Worm (Caenorhabditis elegans): Measurements from ENCODE around the gene aakg-5.
A peak's percentile ranks its signal among the peaks of the same experiment; 100 is the strongest.

aakg-5 gene

DNA sequence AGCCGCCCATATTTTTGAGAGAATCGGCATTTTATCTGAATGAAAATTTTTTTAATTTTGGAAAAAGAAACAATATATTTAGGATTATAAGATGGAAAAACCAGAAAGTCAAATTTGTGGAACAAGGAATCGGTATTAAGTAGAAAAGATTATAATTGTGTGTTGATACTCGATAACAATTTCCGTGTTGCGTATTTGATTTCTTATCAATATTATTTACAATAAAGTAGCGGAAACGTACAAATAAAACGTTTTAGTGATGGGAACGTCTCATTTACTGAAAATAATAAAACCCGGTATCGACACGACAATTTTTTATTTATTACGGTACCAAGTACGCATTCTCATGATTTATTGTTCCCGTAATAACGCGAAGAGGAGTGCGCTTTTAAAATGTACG lies 38.1 kb downstream of the aakg-5 start, which contains the start of gene C05C10.3:
C05C10.3 (minus strand) TSS at position 35 of the 400 bp plus-strand sequence.
- TF ChIP-seq gmeb-1 (tag; optimal IDR thresholded peaks at IDR 0.05): no peak

DNA sequence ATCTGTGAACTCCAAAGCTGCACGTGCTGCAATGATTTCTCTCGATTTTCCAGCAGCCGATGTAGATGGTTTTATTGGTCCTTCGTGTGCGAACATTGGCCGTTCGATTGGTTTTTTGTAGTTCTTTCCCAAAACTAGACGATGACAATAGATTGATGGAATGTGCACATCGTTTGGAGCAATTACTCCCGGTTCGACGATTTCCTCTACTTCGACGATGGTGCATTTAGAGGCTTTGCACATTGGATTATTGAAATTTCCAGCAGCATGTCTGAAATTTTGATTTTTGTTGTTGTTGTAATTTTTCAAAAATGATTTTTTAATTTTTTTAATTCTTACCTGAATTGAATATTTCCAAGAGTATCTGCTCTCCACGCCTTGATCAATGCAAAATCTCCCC lies 39.3 kb downstream of the aakg-5 start:
- TF ChIP-seq mdl-1 (tag; optimal IDR thresholded peaks at IDR 0.05) (no peak), lin-13 (GFP tag; optimal IDR thresholded peaks at IDR 0.05) (peak; percentile 17)

DNA sequence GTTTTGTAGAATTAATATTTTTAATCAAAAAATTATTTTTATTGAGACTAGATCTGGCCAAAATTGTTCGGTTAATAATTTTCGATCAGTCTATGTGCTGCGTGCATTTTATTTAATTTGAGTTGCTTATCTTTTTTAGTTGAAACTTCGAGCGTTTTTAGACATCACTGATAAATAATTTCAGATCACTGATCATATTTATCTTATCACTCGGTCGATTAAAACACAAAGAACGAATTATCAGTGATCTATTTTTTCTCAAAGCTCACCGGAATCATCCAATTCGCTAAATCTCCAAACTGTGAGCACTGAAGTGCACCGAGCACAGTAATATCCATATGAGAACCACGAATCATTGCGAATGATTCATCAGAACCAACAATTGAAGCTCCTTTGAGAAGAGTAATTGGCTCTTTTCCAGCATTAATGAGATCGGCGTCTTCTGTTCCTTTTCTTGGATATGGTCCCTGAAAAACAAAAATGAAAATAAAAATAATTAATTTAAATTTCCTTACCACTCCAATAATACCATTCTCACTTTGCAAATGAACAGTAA lies 39.8 kb downstream of the aakg-5 start:
- TF ChIP-seq egl-27 (tag; optimal IDR thresholded peaks at IDR 0.05): no peak
- TF ChIP-seq lin-13 (GFP tag; optimal IDR thresholded peaks at IDR 0.05): no peak
- peak; percentile 32 for TF ChIP-seq sma-9 (GFP tag; optimal IDR thresholded peaks at IDR 0.05)
- TF ChIP-seq sma-9 (tag; optimal IDR thresholded peaks at IDR 0.05): no peak
- no peak for TF ChIP-seq C34F6.9 (tag; optimal IDR thresholded peaks at IDR 0.05)
- TF ChIP-seq blmp-1 (tag; optimal IDR thresholded peaks at IDR 0.05; ENCODE audit: insufficient read depth): no peak
- TF ChIP-seq ztf-4 (tag; optimal IDR thresholded peaks at IDR 0.05): no peak
- peak; percentile 47 for TF ChIP-seq crh-2 (tag; optimal IDR thresholded peaks at IDR 0.05)
- no peak for TF ChIP-seq nhr-23 (tag; optimal IDR thresholded peaks at IDR 0.05)
- no peak for TF ChIP-seq nhr-21 (tag; optimal IDR thresholded peaks at IDR 0.05)
- TF ChIP-seq lin-11 (tag; optimal IDR thresholded peaks at IDR 0.05): no peak
- TF ChIP-seq ztf-1 (GFP tag; conservative IDR thresholded peaks at IDR 0.05): no peak
- TF ChIP-seq F13H6.1 (tag; optimal IDR thresholded peaks at IDR 0.05): no peak
- TF ChIP-seq ceh-82 (tag; optimal IDR thresholded peaks at IDR 0.05): no peak
- TF ChIP-seq alr-1 (tag; optimal IDR thresholded peaks at IDR 0.05): no peak
- TF ChIP-seq R02D3.7 (tag; optimal IDR thresholded peaks at IDR 0.05): no peak
- TF ChIP-seq nhr-11 (tag; optimal IDR thresholded peaks at IDR 0.05): no peak
- TF ChIP-seq mbf-1 (tag; optimal IDR thresholded peaks at IDR 0.05): no peak
- TF ChIP-seq ZK546.5 (tag; optimal IDR thresholded peaks at IDR 0.05): no peak
- TF ChIP-seq lsy-2 (tag; optimal IDR thresholded peaks at IDR 0.05): no peak
- TF ChIP-seq Y55F3AM.14 (GFP tag; optimal IDR thresholded peaks at IDR 0.05): no peak
- no peak for TF ChIP-seq nhr-77 (tag; optimal IDR thresholded peaks at IDR 0.05)
- TF ChIP-seq gmeb-1 (tag; optimal IDR thresholded peaks at IDR 0.05): no peak
- peak; percentile 43 for TF ChIP-seq fos-1 (tag; optimal IDR thresholded peaks at IDR 0.05)

ce11 chrII:9934570-9934969 lies 40.4 kb downstream of the aakg-5 start:
- TF ChIP-seq elt-1 (tag; optimal IDR thresholded peaks at IDR 0.05) (no peak), unc-55 (GFP tag; optimal IDR thresholded peaks at IDR 0.05) (no peak), aly-2 (tag; optimal IDR thresholded peaks at IDR 0.05) (no peak), F13H6.1 (tag; optimal IDR thresholded peaks at IDR 0.05) (no peak), sem-4 (tag; optimal IDR thresholded peaks at IDR 0.05) (no peak), gmeb-1 (tag; optimal IDR thresholded peaks at IDR 0.05) (no peak), nhr-129 (tag; optimal IDR thresholded peaks at IDR 0.05) (no peak), mbf-1 (tag; optimal IDR thresholded peaks at IDR 0.05) (no peak), elt-3 (tag; optimal IDR thresholded peaks at IDR 0.05) (no peak)

DNA sequence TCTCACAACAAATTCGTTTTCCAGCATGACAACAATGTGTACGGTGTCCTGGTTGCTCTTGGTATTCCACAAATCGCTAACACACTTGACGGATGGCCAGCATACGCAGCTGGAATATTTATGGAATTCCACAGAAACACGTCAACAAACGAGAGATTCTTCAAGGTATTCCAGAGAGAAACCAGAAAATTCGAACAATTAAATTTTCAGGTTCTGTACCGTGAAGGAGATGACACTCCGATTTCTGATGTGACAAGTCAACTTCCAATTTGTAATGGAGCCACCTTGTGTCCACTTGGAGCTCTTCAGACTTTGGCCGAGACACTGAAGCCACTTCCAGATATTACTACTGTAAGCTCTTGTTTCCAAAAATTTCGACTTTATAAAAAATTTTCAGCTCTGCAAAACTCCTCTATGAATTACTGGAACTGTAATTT lies 41.0 kb downstream of the aakg-5 start:
- TF ChIP-seq nhr-25 (tag; optimal IDR thresholded peaks at IDR 0.05) (peak; percentile 27), mab-5 (tag; optimal IDR thresholded peaks at IDR 0.05) (no peak), dmd-4 (tag; optimal IDR thresholded peaks at IDR 0.05) (no peak), mbf-1 (tag; optimal IDR thresholded peaks at IDR 0.05) (no peak), F13H6.1 (tag; optimal IDR thresholded peaks at IDR 0.05) (no peak), lin-39 (tag; optimal IDR thresholded peaks at IDR 0.05) (no peak), skn-1 (tag; optimal IDR thresholded peaks at IDR 0.05) (no peak), nhr-6 (tag; optimal IDR thresholded peaks at IDR 0.05) (peak; percentile 44), lin-13 (GFP tag; optimal IDR thresholded peaks at IDR 0.05) (peak; percentile 56), nhr-11 (tag; optimal IDR thresholded peaks at IDR 0.05) (peak; percentile 49), sma-9 (GFP tag; optimal IDR thresholded peaks at IDR 0.05) (peak; percentile 24), sma-9 (tag; optimal IDR thresholded peaks at IDR 0.05) (no peak), sma-3 (GFP tag; optimal IDR thresholded peaks at IDR 0.05) (peak; percentile 42), nhr-21 (tag; optimal IDR thresholded peaks at IDR 0.05) (peak; percentile 14), unc-55 (GFP tag; optimal IDR thresholded peaks at IDR 0.05) (no peak), zag-1 (tag; optimal IDR thresholded peaks at IDR 0.05) (no peak), ztf-4 (tag; optimal IDR thresholded peaks at IDR 0.05) (no peak), alr-1 (tag; optimal IDR thresholded peaks at IDR 0.05) (no peak), egl-27 (tag; optimal IDR thresholded peaks at IDR 0.05) (no peak), C34F6.9 (tag; optimal IDR thresholded peaks at IDR 0.05) (no peak), ama-1 (optimal IDR thresholded peaks at IDR 0.05) (peak; percentile 63), peb-1 (tag; optimal IDR thresholded peaks at IDR 0.05) (no peak)

All from whole organism, L2 larva.